3 fruit fly cellular contexts compared by ENCODE assay signal in genomic region chrX:6799261-6800022, dm6.
A peak's percentile ranks its signal among the peaks of the same experiment; 100 is the strongest.
TF ChIP-seq lines count a peak whose summit lies in the region.

No protein-coding gene starts in this region.

- TF ChIP-seq CTCF in whole organism, embryonic (GFP tag; optimal IDR thresholded peaks at IDR 0.05; lab: Kevin White, UChicago): no peak

TF ChIP-seq in whole organism, adult, 20 proteins besides CTCF, POLR2A, EP300 and RAD21:
- TF ChIP-seq CG7101 (tag; optimal IDR thresholded peaks at IDR 0.05; lab: Kevin White, UChicago) (peak; percentile 53), Crg-1 (GFP tag; optimal IDR thresholded peaks at IDR 0.05; lab: Kevin White, UChicago) (no peak), cnc (optimal IDR thresholded peaks at IDR 0.05; lab: Kevin White, UChicago) (no peak), CG14711 (tag; optimal IDR thresholded peaks at IDR 0.05; lab: Kevin White, UChicago) (peak; percentile 38), CG1620 (GFP tag; optimal IDR thresholded peaks at IDR 0.05; lab: Kevin White, UChicago) (no peak), Hr96 (GFP tag; optimal IDR thresholded peaks at IDR 0.05; lab: Kevin White, UChicago) (no peak), kay (GFP tag; lab: Kevin White, UChicago; ENCODE audit: borderline replicate concordance) (peak; percentile 51), bab1 (GFP tag; optimal IDR thresholded peaks at IDR 0.05; lab: Kevin White, UChicago) (no peak), ovo (GFP tag; optimal IDR thresholded peaks at IDR 0.05; lab: Kevin White, UChicago) (no peak), CG33017 (tag; optimal IDR thresholded peaks at IDR 0.05; lab: Kevin White, UChicago) (peak; percentile 30), Mnt (GFP tag; optimal IDR thresholded peaks at IDR 0.05; lab: Kevin White, UChicago) (no peak), tj (GFP tag; optimal IDR thresholded peaks at IDR 0.05; lab: Kevin White, UChicago) (no peak), CG12768 (GFP tag; optimal IDR thresholded peaks at IDR 0.05; lab: Kevin White, UChicago) (no peak), pad (GFP tag; optimal IDR thresholded peaks at IDR 0.05; lab: Kevin White, UChicago) (peak; percentile 1), cic (GFP tag; optimal IDR thresholded peaks at IDR 0.05; lab: Kevin White, UChicago) (peak; percentile 32), toe (GFP tag; optimal IDR thresholded peaks at IDR 0.05; lab: Kevin White, UChicago) (no peak), CG7045 (GFP tag; optimal IDR thresholded peaks at IDR 0.05; lab: Kevin White, UChicago) (peak; percentile 8), CG11617 (GFP tag; optimal IDR thresholded peaks at IDR 0.05; lab: Kevin White, UChicago) (peak; percentile 12), CG5204 (GFP tag; optimal IDR thresholded peaks at IDR 0.05; lab: Kevin White, UChicago) (no peak), Clk (GFP tag; optimal IDR thresholded peaks at IDR 0.05; lab: Kevin White, UChicago) (no peak)
TF ChIP-seq in whole organism, adult: peak in this region for 8.

TF ChIP-seq in whole organism, embryonic, 481 proteins besides CTCF, POLR2A, EP300 and RAD21 (continues in another document):
- no peak for TF ChIP-seq CG4820 (GFP tag; optimal IDR thresholded peaks at IDR 0.05; lab: Kevin White, UChicago)
- TF ChIP-seq peb (GFP tag; IDR thresholded peaks at IDR 0.05; lab: Robert Waterston, UW): no peak
- no peak for TF ChIP-seq luna (GFP tag; optimal IDR thresholded peaks at IDR 0.05; lab: Kevin White, UChicago)
- no peak for TF ChIP-seq dan (GFP tag; IDR thresholded peaks at IDR 0.05; lab: Robert Waterston, UW)
- TF ChIP-seq HLH54F (GFP tag; optimal IDR thresholded peaks at IDR 0.05; lab: Kevin White, UChicago): no peak
- no peak for TF ChIP-seq fru (optimal IDR thresholded peaks at IDR 0.05; lab: Kevin White, UChicago)
- TF ChIP-seq ase (GFP tag; IDR thresholded peaks at IDR 0.05; lab: Robert Waterston, UW): no peak
- TF ChIP-seq psq (GFP tag; optimal IDR thresholded peaks at IDR 0.05; lab: Kevin White, UChicago): no peak
- TF ChIP-seq repo (GFP tag; optimal IDR thresholded peaks at IDR 0.05; lab: Kevin White, UChicago): no peak
- no peak for TF ChIP-seq CG2889 (GFP tag; IDR thresholded peaks at IDR 0.05; lab: Robert Waterston, UW)
- TF ChIP-seq CG13296 (GFP tag; optimal IDR thresholded peaks at IDR 0.05; lab: Kevin White, UChicago): peak; percentile 57
- TF ChIP-seq chif (GFP tag; optimal IDR thresholded peaks at IDR 0.05; lab: Kevin White, UChicago): no peak
- TF ChIP-seq lab (GFP tag; optimal IDR thresholded peaks at IDR 0.05; lab: Kevin White, UChicago): no peak
- TF ChIP-seq Tbp (GFP tag; optimal IDR thresholded peaks at IDR 0.05; lab: Kevin White, UChicago): no peak
- TF ChIP-seq kah (GFP tag; optimal IDR thresholded peaks at IDR 0.05; lab: Kevin White, UChicago): no peak
- TF ChIP-seq Fer1 (GFP tag; optimal IDR thresholded peaks at IDR 0.05; lab: Kevin White, UChicago): no peak
- TF ChIP-seq shn (GFP tag; optimal IDR thresholded peaks at IDR 0.05; lab: Kevin White, UChicago): no peak
- no peak for TF ChIP-seq Ada2b (GFP tag; IDR thresholded peaks at IDR 0.05; lab: Robert Waterston, UW)
- TF ChIP-seq CG2116 (GFP tag; optimal IDR thresholded peaks at IDR 0.05; lab: Kevin White, UChicago): no peak
- TF ChIP-seq CG8089 (GFP tag; optimal IDR thresholded peaks at IDR 0.05; lab: Kevin White, UChicago): no peak
- no peak for TF ChIP-seq sr (GFP tag; IDR thresholded peaks at IDR 0.05; lab: Robert Waterston, UW)
- no peak for TF ChIP-seq BtbVII (GFP tag; optimal IDR thresholded peaks at IDR 0.05; lab: Kevin White, UChicago)
- TF ChIP-seq fd102C (GFP tag; optimal IDR thresholded peaks at IDR 0.05; lab: Kevin White, UChicago): no peak
- TF ChIP-seq gsb-n (tag; optimal IDR thresholded peaks at IDR 0.05; lab: Kevin White, UChicago): no peak
- TF ChIP-seq NK7.1 (GFP tag; optimal IDR thresholded peaks at IDR 0.05; lab: Kevin White, UChicago): no peak
- TF ChIP-seq abd-A (tag; optimal IDR thresholded peaks at IDR 0.05; lab: Kevin White, UChicago): no peak
- TF ChIP-seq row (GFP tag; IDR thresholded peaks at IDR 0.05; lab: Robert Waterston, UW): no peak
- TF ChIP-seq Drgx (GFP tag; IDR thresholded peaks at IDR 0.05; lab: Robert Waterston, UW): no peak
- no peak for TF ChIP-seq Jarid2 (GFP tag; optimal IDR thresholded peaks at IDR 0.05; lab: Kevin White, UChicago)
- no peak for TF ChIP-seq Ssrp (tag; optimal IDR thresholded peaks at IDR 0.05; lab: Kevin White, UChicago)
- TF ChIP-seq fu2 (GFP tag; optimal IDR thresholded peaks at IDR 0.05; lab: Kevin White, UChicago): no peak
- no peak for TF ChIP-seq en (GFP tag; optimal IDR thresholded peaks at IDR 0.05; lab: Kevin White, UChicago)
- no peak for TF ChIP-seq ssp (GFP tag; IDR thresholded peaks at IDR 0.05; lab: Robert Waterston, UW)
- TF ChIP-seq Med (GFP tag; lab: Kevin White, UChicago): peak; percentile 12
- no peak for TF ChIP-seq inv (GFP tag; IDR thresholded peaks at IDR 0.05; lab: Robert Waterston, UW; ENCODE audit: partially characterized antibody)
- TF ChIP-seq ham (GFP tag; IDR thresholded peaks at IDR 0.05; lab: Robert Waterston, UW): no peak
- TF ChIP-seq chinmo (GFP tag; IDR thresholded peaks at IDR 0.05; lab: Robert Waterston, UW; ENCODE audit: partially characterized antibody): 0 out of 4 replicates have a peak, but pooled peaks have one; percentile 26
- no peak for TF ChIP-seq trem (tag; optimal IDR thresholded peaks at IDR 0.05; lab: Kevin White, UChicago)
- no peak for TF ChIP-seq CG1529 (GFP tag; optimal IDR thresholded peaks at IDR 0.05; lab: Kevin White, UChicago)
- peak in 1 of 2 experiments; percentile 10 for TF ChIP-seq Hr51 (GFP tag; optimal IDR thresholded peaks at IDR 0.05; lab: Kevin White, UChicago)

TF ChIP-seq in whole organism, prepupa, 60 proteins besides CTCF, POLR2A, EP300 and RAD21:
- no peak for TF ChIP-seq CG8119 (GFP tag; IDR thresholded peaks at IDR 0.05; lab: Robert Waterston, UW)
- peak; percentile 17 for TF ChIP-seq fkh (GFP tag; optimal IDR thresholded peaks at IDR 0.05; lab: Kevin White, UChicago)
